Worm (Caenorhabditis elegans) whole organism, late embryonic: ENCODE results near the gene daf-37.
A peak's percentile ranks its signal among the peaks of the same experiment; 100 is the strongest.

Experiments
- K02D7.2 ChIP-seq: sonication (generic microtip); optimal IDR thresholded peaks from 2 replicates; lab custom pipeline; 2017; ENCODE audit warnings: mild to moderate bottlenecking, missing genetic modification characterization, missing compliant biosample characterization
- Y22D7AL.16 ChIP-seq: sonication (generic microtip); optimal IDR thresholded peaks from 2 replicates; lab custom pipeline; 2016; ENCODE audit warnings: missing genetic modification characterization, missing compliant biosample characterization
- ceh-18 ChIP-seq: sonication (generic microtip); optimal IDR thresholded peaks from 2 replicates; lab custom pipeline; 2016; ENCODE audit warnings: missing genetic modification characterization, missing compliant biosample characterization
- ceh-22 ChIP-seq: sonication (generic microtip); optimal IDR thresholded peaks from 2 replicates; lab custom pipeline; 2017; ENCODE audit warnings: missing biosample characterization, missing genetic modification characterization
- ceh-30 ChIP-seq: fragments of 150-350 bp; optimal IDR thresholded peaks from 2 replicates; lab custom pipeline; 2014; ENCODE audit warnings: missing biosample characterization, missing genetic modification characterization
- ceh-31 ChIP-seq: sonication (generic microtip); optimal IDR thresholded peaks from 2 replicates; lab custom pipeline; 2016; ENCODE audit warnings: missing genetic modification characterization, missing compliant biosample characterization
- ceh-48 ChIP-seq: sonication (generic microtip); optimal IDR thresholded peaks from 2 replicates; lab custom pipeline; 2016; ENCODE audit warnings: missing genetic modification characterization, inconsistent platforms, missing compliant biosample characterization
- ceh-6 ChIP-seq: fragments of 200-800 bp; sonication (Bioruptor generic); optimal IDR thresholded peaks from 2 replicates; lab custom pipeline; 2018; ENCODE audit warnings: mild to moderate bottlenecking, missing genetic modification characterization, missing compliant biosample characterization
- dmd-4 ChIP-seq: sonication (generic microtip); optimal IDR thresholded peaks from 2 replicates; lab custom pipeline; 2016; ENCODE audit warnings: borderline replicate concordance, missing genetic modification characterization, missing compliant biosample characterization
- dve-1 ChIP-seq: sonication (generic microtip); optimal IDR thresholded peaks from 2 replicates; lab custom pipeline; 2017; ENCODE audit warnings: antibody characterized with exemption, mild to moderate bottlenecking, missing genetic modification characterization, missing compliant biosample characterization
- elt-2 ChIP-seq: sonication (generic microtip); optimal IDR thresholded peaks from 2 replicates; lab custom pipeline; 2016; ENCODE audit warnings: missing genetic modification reagents, missing genetic modification characterization, missing compliant biosample characterization
- elt-4 ChIP-seq: sonication (generic microtip); optimal IDR thresholded peaks from 2 replicates; lab custom pipeline; 2016; ENCODE audit warnings: missing genetic modification characterization, missing compliant biosample characterization
- fax-1 ChIP-seq: sonication (generic microtip); optimal IDR thresholded peaks from 2 replicates; lab custom pipeline; 2016; ENCODE audit warnings: missing genotype, missing genetic modification characterization, missing compliant biosample characterization
- gmeb-2 ChIP-seq: sonication (generic microtip); optimal IDR thresholded peaks from 2 replicates; lab custom pipeline; 2016; ENCODE audit warnings: missing genetic modification characterization, inconsistent platforms, missing compliant biosample characterization
- hlh-13 ChIP-seq: fragments of 200-800 bp; sonication (Bioruptor generic); optimal IDR thresholded peaks from 2 replicates; lab custom pipeline; 2018; ENCODE audit warnings: mild to moderate bottlenecking, missing genetic modification characterization, missing compliant biosample characterization
- hlh-15 ChIP-seq: sonication (generic microtip); optimal IDR thresholded peaks from 2 replicates; lab custom pipeline; 2016; ENCODE audit warnings: missing genetic modification characterization, missing compliant biosample characterization
- lin-11 ChIP-seq: fragments of 200-800 bp; sonication (Bioruptor generic); optimal IDR thresholded peaks from 2 replicates; lab custom pipeline; 2018; ENCODE audit warnings: mild to moderate bottlenecking, missing genetic modification characterization, missing compliant biosample characterization
- madf-2 ChIP-seq: sonication (generic microtip); optimal IDR thresholded peaks from 2 replicates; lab custom pipeline; 2017; ENCODE audit warnings: missing genetic modification characterization, missing compliant biosample characterization
- mec-3 ChIP-seq: sonication (generic microtip); optimal IDR thresholded peaks from 2 replicates; lab custom pipeline; 2016; ENCODE audit warnings: borderline replicate concordance, missing genetic modification characterization, missing compliant biosample characterization
- nhr-232 ChIP-seq: sonication (generic microtip); optimal IDR thresholded peaks from 2 replicates; lab custom pipeline; 2016; ENCODE audit warnings: missing genetic modification characterization, missing compliant biosample characterization
- pag-3 ChIP-seq: sonication (generic microtip); optimal IDR thresholded peaks from 2 replicates; lab custom pipeline; 2016; ENCODE audit warnings: missing compliant biosample characterization, missing genetic modification characterization, borderline replicate concordance
- pax-1 ChIP-seq: fragments of 150-350 bp; optimal IDR thresholded peaks from 2 replicates; lab custom pipeline; 2014; ENCODE audit warnings: missing biosample characterization, missing genetic modification characterization
- pha-2 ChIP-seq: sonication (generic microtip); optimal IDR thresholded peaks from 2 replicates; lab custom pipeline; 2017; ENCODE audit warnings: mild to moderate bottlenecking, missing genetic modification characterization, missing compliant biosample characterization
- pqm-1 ChIP-seq: sonication (generic microtip); optimal IDR thresholded peaks from 2 replicates; lab custom pipeline; 2016; ENCODE audit warnings: missing genetic modification characterization, missing compliant biosample characterization
- rnt-1 ChIP-seq: sonication (generic microtip); optimal IDR thresholded peaks from 2 replicates; lab custom pipeline; 2016; ENCODE audit warnings: missing genetic modification characterization, missing compliant biosample characterization
- sdc-2 ChIP-seq: sonication (generic microtip); optimal IDR thresholded peaks from 2 replicates; lab custom pipeline; 2016; ENCODE audit warnings: missing genotype, missing genetic modification characterization, missing compliant biosample characterization
- sox-2 ChIP-seq: fragments of 200-800 bp; sonication (Bioruptor generic); IDR thresholded peaks from 2 replicates; pipeline ENCODE4 v1.3.6; 2022; ENCODE audit warnings: missing genetic modification reagents, missing genetic modification characterization, missing compliant biosample characterization
- sox-4 ChIP-seq: sonication (generic microtip); optimal IDR thresholded peaks from 2 replicates; lab custom pipeline; 2017; ENCODE audit warnings: mild to moderate bottlenecking, missing genetic modification characterization, inconsistent platforms, missing compliant biosample characterization
- syd-9 ChIP-seq: sonication (generic microtip); optimal IDR thresholded peaks from 2 replicates; lab custom pipeline; 2016; ENCODE audit warnings: mild to moderate bottlenecking, missing genetic modification characterization, moderate library complexity, missing compliant biosample characterization
- tbx-2 ChIP-seq: sonication (generic microtip); optimal IDR thresholded peaks from 2 replicates; lab custom pipeline; 2016; ENCODE audit warnings: missing genetic modification characterization, missing compliant biosample characterization
- tbx-7 ChIP-seq: sonication (generic microtip); optimal IDR thresholded peaks from 2 replicates; lab custom pipeline; 2016; ENCODE audit warnings: missing genotype, missing genetic modification characterization, missing compliant biosample characterization
- ttx-3 ChIP-seq: sonication (generic microtip); optimal IDR thresholded peaks from 2 replicates; lab custom pipeline; 2016; ENCODE audit warnings: missing genetic modification reagents, missing genetic modification characterization, missing compliant biosample characterization
- unc-3 ChIP-seq, 2 experiments: fragments of 200-800 bp in 1 of 2; sonication (Bioruptor generic) in 1 of 2; sonication (generic microtip) in 1 of 2; conservative IDR thresholded peaks in 1 of 2; optimal IDR thresholded peaks in 1 of 2; 2 replicates each; pipeline versions ENCODE4 v1.3.6 to Lab custom; 2016 to 2022; ENCODE audit warnings: missing compliant biosample characterization in 2 of 2, missing genetic modification characterization in 2 of 2, missing genetic modification reagents in 1 of 2
- unc-42 ChIP-seq: sonication (generic microtip); optimal IDR thresholded peaks from 2 replicates; lab custom pipeline; 2016; ENCODE audit warnings: missing genotype, missing genetic modification characterization, missing compliant biosample characterization
- unc-55 ChIP-seq: sonication (generic microtip); optimal IDR thresholded peaks from 2 replicates; lab custom pipeline; 2017; ENCODE audit warnings: missing biosample characterization, missing genetic modification reagents, missing genetic modification characterization
- unc-86 ChIP-seq: sonication (generic microtip); optimal IDR thresholded peaks from 2 replicates; lab custom pipeline; 2016; ENCODE audit warnings: missing genetic modification characterization, missing compliant biosample characterization
- zip-5 ChIP-seq: sonication (generic microtip); optimal IDR thresholded peaks from 2 replicates; lab custom pipeline; 2016; ENCODE audit warnings: missing genetic modification characterization, missing compliant biosample characterization
- ztf-16 ChIP-seq: sonication (generic microtip); optimal IDR thresholded peaks from 2 replicates; lab custom pipeline; 2017; ENCODE audit warnings: missing genetic modification characterization, missing compliant biosample characterization

The daf-37 gene

DNA sequence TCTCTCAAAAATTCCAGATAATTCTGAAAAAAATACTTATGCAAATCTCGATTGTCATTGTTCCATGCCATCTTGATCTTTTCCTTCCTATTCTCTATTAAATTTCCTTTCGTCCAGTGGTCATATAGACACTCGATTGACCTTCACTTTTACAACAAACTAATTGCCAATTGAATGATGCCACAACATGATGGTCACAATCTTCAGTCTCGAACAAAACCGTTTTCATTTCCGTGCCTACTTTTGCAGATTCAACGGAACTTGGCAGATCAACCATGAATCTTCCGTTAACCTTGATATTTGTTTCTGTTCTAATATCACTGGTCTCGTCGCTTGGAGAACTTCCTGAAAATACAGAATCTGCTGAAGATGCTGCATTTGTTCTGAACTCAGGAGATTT, 34.6 kb downstream of the daf-37 start, which contains the start of gene F40H3.2:
F40H3.2 (plus strand) TSS at position 250 of the 400 bp plus-strand sequence.
- TF ChIP-seq zip-5 (tag; lab: Kevin White, UChicago) (no peak), tbx-2 (no peak), elt-4 (tag; lab: Kevin White, UChicago) (no peak), elt-2 (tag; lab: Kevin White, UChicago) (no peak), sdc-2 (tag; lab: Kevin White, UChicago) (no peak), ceh-48 (tag; lab: Kevin White, UChicago) (no peak), pax-1 (no peak), ztf-16 (tag; lab: Kevin White, UChicago) (no peak), ttx-3 (no peak), dmd-4 (tag; lab: Kevin White, UChicago) (no peak), Y22D7AL.16 (no peak), pqm-1 (tag; lab: Kevin White, UChicago) (no peak), K02D7.2 (no peak), pha-2 (tag; lab: Kevin White, UChicago) (no peak)

DNA sequence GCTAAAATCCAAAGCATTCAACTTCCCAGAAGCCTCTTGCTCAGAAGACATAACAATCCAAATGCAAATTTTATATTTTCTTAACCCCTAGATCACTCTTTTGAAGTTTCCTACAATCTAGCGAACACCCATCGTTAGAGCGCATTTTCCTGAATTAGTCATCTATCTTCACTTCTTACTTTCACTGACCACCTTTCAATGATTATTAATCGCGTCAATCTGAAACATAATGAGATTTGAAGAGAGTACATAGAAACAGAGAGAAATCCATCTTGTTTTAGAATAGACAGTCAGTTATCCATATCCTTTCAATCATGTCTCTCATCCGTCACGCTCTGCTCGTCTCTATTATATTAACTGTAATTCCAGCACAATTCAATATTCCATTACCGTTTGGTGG, 36.8 kb downstream of the daf-37 start, which contains the start of gene F40H3.3:
F40H3.3 (plus strand) TSS at position 280 of the 400 bp plus-strand sequence.
- TF ChIP-seq sox-2 (no peak), tbx-7 (tag; lab: Kevin White, UChicago) (no peak), madf-2 (tag; lab: Kevin White, UChicago) (no peak), sox-4 (tag; lab: Kevin White, UChicago) (no peak), pax-1 (no peak), ceh-18 (tag; lab: Kevin White, UChicago) (no peak), unc-3 (GFP tag; conservative IDR thresholded peaks at IDR 0.05; lab: Robert Waterston, UW) (no peak), unc-3 (tag; optimal IDR thresholded peaks at IDR 0.05; lab: Kevin White, UChicago) (no peak), lin-11 (tag; lab: Kevin White, UChicago) (no peak), fax-1 (tag; lab: Kevin White, UChicago) (no peak), syd-9 (no peak), rnt-1 (tag; lab: Kevin White, UChicago) (no peak), K02D7.2 (no peak), unc-42 (tag; lab: Kevin White, UChicago) (no peak), sdc-2 (tag; lab: Kevin White, UChicago) (no peak), dve-1 (no peak)
- TF ChIP-seq, all 69 proteins: peak for 0

DNA sequence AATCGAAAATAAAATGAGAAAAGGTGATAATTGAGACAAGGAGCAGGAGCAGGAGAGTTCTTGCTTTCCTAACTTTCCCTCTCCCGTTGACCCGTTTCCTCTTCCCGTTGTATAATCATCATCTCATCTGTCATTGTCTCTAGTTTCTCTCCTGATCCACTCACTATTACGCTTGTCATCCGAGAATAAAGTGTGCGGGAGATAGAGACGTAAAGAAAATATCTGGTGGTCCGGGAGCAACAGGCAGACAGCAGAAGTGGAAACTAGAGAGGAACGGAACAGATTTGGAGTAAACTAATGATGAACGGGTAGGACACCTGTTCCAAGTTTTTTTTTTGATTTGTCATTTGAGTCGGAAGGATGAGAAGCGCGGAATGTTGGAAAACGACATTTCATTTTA, 37.8 kb downstream of the daf-37 start:
- peak; percentile 17 for TF ChIP-seq rnt-1 (tag; lab: Kevin White, UChicago)
- no peak for TF ChIP-seq ceh-6 (GFP tag; lab: Kevin White, UChicago)
- no peak for TF ChIP-seq hlh-15 (tag; lab: Kevin White, UChicago)
- TF ChIP-seq unc-55 (GFP tag; lab: Kevin White, UChicago) = peak; percentile 96
- TF ChIP-seq ceh-18 (tag; lab: Kevin White, UChicago) = peak; percentile 46

DNA sequence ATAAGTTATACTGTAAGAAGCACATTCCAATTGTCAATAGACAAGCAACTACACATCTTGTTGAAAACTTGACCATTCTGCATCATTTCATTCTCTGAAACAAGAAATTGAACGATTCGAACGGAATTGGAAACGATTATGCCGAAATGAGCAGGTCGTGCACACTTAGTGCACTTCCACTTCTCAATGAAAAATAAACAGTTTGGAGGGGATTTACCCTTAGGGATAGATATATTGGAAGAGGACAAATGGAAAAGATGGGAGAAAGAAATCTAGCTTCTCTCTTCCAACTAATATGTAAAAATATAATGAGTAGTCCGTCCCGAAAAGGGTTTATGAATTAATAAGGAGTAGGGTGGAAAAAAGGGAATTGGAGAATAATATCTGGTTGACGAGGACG, 38.9 kb downstream of the daf-37 start, which contains the start of gene hst-3.1:
hst-3.1 (minus strand) TSS at position 101 of the 400 bp plus-strand sequence.
- no peak for TF ChIP-seq gmeb-2
- TF ChIP-seq unc-86 (tag; lab: Kevin White, UChicago) = no peak
- TF ChIP-seq ceh-31 (tag; lab: Kevin White, UChicago) = no peak
- no peak for TF ChIP-seq tbx-7 (tag; lab: Kevin White, UChicago)
- TF ChIP-seq hlh-13 (GFP tag; lab: Kevin White, UChicago) = no peak
- no peak for TF ChIP-seq nhr-232 (tag; lab: Kevin White, UChicago)
- no peak for TF ChIP-seq zip-5 (tag; lab: Kevin White, UChicago)
- no peak for TF ChIP-seq fax-1 (tag; lab: Kevin White, UChicago)
- TF ChIP-seq ceh-22 = no peak
- TF ChIP-seq mec-3 = no peak
- TF ChIP-seq pag-3 (tag; lab: Kevin White, UChicago) = no peak
- no peak for TF ChIP-seq sox-4 (tag; lab: Kevin White, UChicago)
- no peak for TF ChIP-seq unc-55 (GFP tag; lab: Kevin White, UChicago)
- no peak for TF ChIP-seq ceh-30 (tag; lab: Kevin White, UChicago)
- TF ChIP-seq ztf-16 (tag; lab: Kevin White, UChicago) = no peak
